Fruit fly (Drosophila melanogaster): ENCODE results near the gene CG9636.

DNA sequence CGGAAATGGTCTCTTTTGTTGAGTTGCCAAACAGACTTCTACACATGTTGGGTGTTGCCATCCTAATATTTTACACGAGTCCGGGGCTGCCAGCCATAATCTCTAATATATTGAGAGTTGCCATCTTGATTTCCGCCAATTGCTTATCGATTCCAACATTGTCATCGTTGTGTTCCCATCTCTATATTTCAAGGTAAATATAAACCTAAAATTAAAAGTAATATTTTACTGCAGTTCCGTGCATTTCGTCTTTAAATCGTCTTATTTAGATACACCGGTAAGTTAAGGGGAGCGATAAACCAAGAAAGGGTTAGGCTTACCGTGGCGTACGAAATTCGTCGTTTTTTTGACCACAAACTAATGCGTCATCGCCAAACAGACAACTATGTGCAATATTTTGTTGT, 10.2 kb downstream of the CG9636 start, which contains the start of gene PolI:
- TF ChIP-seq CG13424 (tag; optimal IDR thresholded peaks at IDR 0.05): peak; percentile 42
- TF ChIP-seq Hr39 (optimal IDR thresholded peaks at IDR 0.05): no peak

Data from whole organism, embryonic.